Worm (Caenorhabditis elegans) whole organism, early embryonic: Measurements from ENCODE around the gene hpr-17.

Experiments used
- B0310.2 ChIP-seq: sonication (generic microtip); optimal IDR thresholded peaks from 2 replicates; lab custom pipeline; 2016; ENCODE audit warnings: mild to moderate bottlenecking, missing genetic modification characterization, missing compliant biosample characterization
- aly-1 ChIP-seq: sonication (generic microtip); optimal IDR thresholded peaks from 2 replicates; lab custom pipeline; 2016; ENCODE audit warnings: missing genetic modification characterization, missing compliant biosample characterization
- ama-1 ChIP-seq: fragments of 150-350 bp; optimal IDR thresholded peaks from 2 replicates; lab custom pipeline; 2014
- ceh-13 ChIP-seq: fragments of 200-800 bp; sonication (Bioruptor generic); optimal IDR thresholded peaks from 2 replicates; lab custom pipeline; 2018; ENCODE audit warnings: mild to moderate bottlenecking, missing genetic modification characterization, missing compliant biosample characterization
- ceh-36 ChIP-seq: sonication (generic microtip); optimal IDR thresholded peaks from 2 replicates; lab custom pipeline; 2016; ENCODE audit warnings: missing genetic modification characterization, inconsistent platforms, missing compliant biosample characterization
- ets-7 ChIP-seq: sonication (generic microtip); optimal IDR thresholded peaks from 2 replicates; lab custom pipeline; 2016; ENCODE audit warnings: missing genotype, missing genetic modification characterization, missing compliant biosample characterization
- hnd-1 ChIP-seq: sonication (generic microtip); optimal IDR thresholded peaks from 2 replicates; lab custom pipeline; 2016; ENCODE audit warnings: missing genetic modification characterization, missing compliant biosample characterization
- sea-1 ChIP-seq: fragments of 200-800 bp; sonication (Bioruptor generic); conservative IDR thresholded peaks from 2 replicates; pipeline ENCODE4 v1.3.6; 2022; ENCODE audit warnings: missing genetic modification characterization, missing compliant biosample characterization
- tbx-11 ChIP-seq: fragments of 200-800 bp; sonication (Bioruptor generic); IDR thresholded peaks from 2 replicates; pipeline ENCODE4 v1.3.6; 2022; ENCODE audit warnings: missing genetic modification characterization, missing compliant biosample characterization

DNA sequence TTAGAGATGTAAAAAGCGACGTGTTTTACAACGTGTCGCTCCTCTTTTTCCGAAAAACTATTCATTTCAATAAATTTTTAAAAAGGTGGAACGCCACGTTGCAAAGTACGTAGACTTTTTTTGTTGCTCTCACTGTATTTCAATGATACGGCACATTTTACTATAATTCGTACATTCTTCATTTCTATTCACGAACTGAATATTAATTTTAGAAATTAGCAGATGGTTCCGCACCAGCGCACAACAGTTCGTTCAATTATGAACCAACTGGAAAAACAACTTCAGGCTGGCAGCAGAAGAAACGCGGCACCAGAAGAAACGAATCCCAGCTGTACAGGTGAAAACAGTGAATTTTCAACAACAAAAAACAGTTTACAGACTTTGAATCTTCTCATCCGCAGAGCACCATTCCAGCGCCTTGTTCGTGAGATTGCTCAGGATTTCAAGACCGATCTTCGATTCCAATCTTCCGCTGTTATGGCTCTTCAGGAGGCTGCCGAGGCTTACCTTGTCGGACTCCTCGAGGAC lies 26.4 kb upstream of the hpr-17 start, which contains the start of the genes W09H1.4 and his-73:
- TF ChIP-seq ceh-13 (GFP tag; lab: Kevin White, UChicago) (no peak), aly-1 (tag; lab: Kevin White, UChicago) (no peak), tbx-11 (GFP tag; lab: Robert Waterston, UW) (no peak), B0310.2 (tag; lab: Kevin White, UChicago) (no peak), ama-1 (lab: Kevin White, UChicago) (no peak), sea-1 (GFP tag; lab: Robert Waterston, UW) (no peak), ceh-36 (tag; lab: Kevin White, UChicago) (no peak), ets-7 (no peak), hnd-1 (no peak)
